Fruit fly (Drosophila melanogaster) whole organism, embryonic: ENCODE data around the gene PH4alphaNE3.
A peak's percentile ranks its signal among the peaks of the same experiment; 100 is the strongest.

Source experiments
- Blimp-1 ChIP-seq: fragments of 200-800 bp; sonication (Bioruptor generic); optimal IDR thresholded peaks from 3 replicates; lab custom pipeline; 2018; ENCODE audit warnings: missing biosample characterization, missing genetic modification characterization, mild to moderate bottlenecking, moderate library complexity, missing genetic modification reagents
- CG10274 ChIP-seq: fragments of 200-800 bp; sonication (Bioruptor generic); optimal IDR thresholded peaks from 3 replicates; lab custom pipeline; 2017; ENCODE audit warnings: missing biosample characterization, mild to moderate bottlenecking, missing genetic modification characterization
- CG11085 ChIP-seq: fragments of 200-800 bp; sonication (Bioruptor generic); IDR thresholded peaks from 2 replicates; pipeline ENCODE4 v1.3.6; 2022; ENCODE audit warnings: missing biosample characterization, missing genetic modification characterization
- CG11560 ChIP-seq: fragments of 200-800 bp; sonication (Bioruptor generic); IDR thresholded peaks from 3 replicates; pipeline ENCODE4 v1.3.6; 2022; ENCODE audit warnings: missing biosample characterization, missing genetic modification characterization
- CG12104 ChIP-seq: fragments of 200-800 bp; sonication (Bioruptor generic); optimal IDR thresholded peaks from 3 replicates; lab custom pipeline; 2016; ENCODE audit warnings: missing biosample characterization, missing genetic modification characterization
- CG1529 ChIP-seq: fragments of 200-800 bp; sonication (Bioruptor generic); optimal IDR thresholded peaks from 3 replicates; lab custom pipeline; 2018; ENCODE audit warnings: missing biosample characterization, missing genetic modification characterization
- CG15601 ChIP-seq: fragments of 200-800 bp; sonication (Bioruptor generic); optimal IDR thresholded peaks from 3 replicates; lab custom pipeline; 2019; ENCODE audit warnings: missing biosample characterization, mild to moderate bottlenecking, missing genetic modification characterization, moderate library complexity
- CG16863 ChIP-seq: fragments of 200-800 bp; sonication (Bioruptor generic); optimal IDR thresholded peaks from 3 replicates; lab custom pipeline; 2016; ENCODE audit warnings: missing biosample characterization, missing genetic modification characterization
- CG4617 ChIP-seq: fragments of 200-800 bp; sonication (Bioruptor generic); optimal IDR thresholded peaks from 3 replicates; lab custom pipeline; 2016; ENCODE audit warnings: missing biosample characterization, missing genetic modification characterization, borderline replicate concordance
- CG4820 ChIP-seq: fragments of 200-800 bp; sonication (Bioruptor generic); optimal IDR thresholded peaks from 3 replicates; lab custom pipeline; 2016; ENCODE audit warnings: missing biosample characterization, missing genetic modification characterization
- CG6765 ChIP-seq: fragments of 200-800 bp; sonication (Bioruptor generic); optimal IDR thresholded peaks from 3 replicates; lab custom pipeline; 2017; ENCODE audit warnings: missing biosample characterization, mild to moderate bottlenecking, missing genetic modification characterization
- CG7556 ChIP-seq: fragments of 200-800 bp; sonication (Bioruptor generic); optimal IDR thresholded peaks from 2 replicates; lab custom pipeline; 2017; ENCODE audit warnings: missing biosample characterization, mild to moderate bottlenecking, missing genetic modification characterization
- CG8359 ChIP-seq: fragments of 200-800 bp; sonication (Bioruptor generic); optimal IDR thresholded peaks from 2 replicates; lab custom pipeline; 2017; ENCODE audit warnings: missing biosample characterization, mild to moderate bottlenecking, missing genetic modification characterization, borderline replicate concordance
- CG9932 ChIP-seq: fragments of 200-800 bp; sonication (Bioruptor generic); IDR thresholded peaks from 2 replicates; pipeline ENCODE4 v1.3.6; 2022; ENCODE audit warnings: missing biosample characterization, missing genetic modification characterization
- D ChIP-seq, 2 experiments: fragments of 200-800 bp in 1 of 2; fragments of >200 bp in 1 of 2; sonication (Bioruptor generic) in 1 of 2; optimal IDR thresholded peaks; 2 replicates in 1 of 2; 3 replicates in 1 of 2; lab custom pipeline; 2017; ENCODE audit warnings: mild to moderate bottlenecking in 1 of 2, missing biosample characterization in 1 of 2, missing genetic modification characterization in 1 of 2, missing genetic modification reagents in 1 of 2
- Drgx ChIP-seq: fragments of 200-800 bp; sonication (Bioruptor generic); IDR thresholded peaks from 2 replicates; pipeline ENCODE4 v1.3.6; 2022; ENCODE audit warnings: missing biosample characterization, missing genetic modification characterization
- GATAe ChIP-seq: fragments of 200-800 bp; sonication (Bioruptor generic); conservative IDR thresholded peaks from 2 replicates; pipeline ENCODE4 v1.3.6; 2022; ENCODE audit warnings: missing biosample characterization, missing genetic modification characterization
- HLH4C ChIP-seq: fragments of 200-800 bp; sonication (Bioruptor generic); IDR thresholded peaks from 3 replicates; pipeline ENCODE4 v1.3.6; 2022; ENCODE audit warnings: missing biosample characterization, missing genetic modification characterization; ENCODE audit not compliant: partially characterized antibody
- Hr51 ChIP-seq, 2 experiments: fragments of 200-800 bp; sonication (Bioruptor generic); optimal IDR thresholded peaks; 2 replicates in 1 of 2; 3 replicates in 1 of 2; lab custom pipeline; 2016 to 2018; ENCODE audit warnings: missing biosample characterization in 2 of 2, missing genetic modification characterization in 2 of 2, mild to moderate bottlenecking in 1 of 2, moderate library complexity in 1 of 2
- Hsf ChIP-seq: fragments of 200-800 bp; sonication (Bioruptor generic); optimal IDR thresholded peaks from 3 replicates; lab custom pipeline; 2016; ENCODE audit warnings: missing biosample characterization, missing genetic modification characterization
- Lpt ChIP-seq: fragments of >200 bp; optimal IDR thresholded peaks from 2 replicates; lab custom pipeline; 2018; ENCODE audit warnings: missing biosample characterization, missing genetic modification characterization
- Nf-YC ChIP-seq: fragments of 200-800 bp; optimal IDR thresholded peaks from 3 replicates; lab custom pipeline; 2019; ENCODE audit warnings: missing biosample characterization, mild to moderate bottlenecking, missing genetic modification characterization, moderate library complexity
- Scr ChIP-seq: fragments of 200-800 bp; sonication (Bioruptor generic); IDR thresholded peaks from 2 replicates; pipeline ENCODE4 v1.3.6; 2022; ENCODE audit warnings: missing biosample characterization, missing genetic modification characterization; ENCODE audit not compliant: partially characterized antibody
- Sin3A ChIP-seq: fragments of >200 bp; optimal IDR thresholded peaks from 2 replicates; lab custom pipeline; 2018
- Six4 ChIP-seq: fragments of 200-800 bp; sonication (Bioruptor generic); optimal IDR thresholded peaks from 2 replicates; lab custom pipeline; 2016; ENCODE audit warnings: missing biosample characterization, missing genetic modification characterization
- Spps ChIP-seq: fragments of 200-800 bp; sonication (Bioruptor generic); optimal IDR thresholded peaks from 2 replicates; lab custom pipeline; 2018; ENCODE audit warnings: missing biosample characterization, mild to moderate bottlenecking, missing genetic modification characterization
- Stat92E ChIP-seq, 3 experiments: fragments of >200 bp in 2 of 3; fragments of 200-800 bp in 1 of 3; sonication (Bioruptor generic) in 1 of 3; optimal IDR thresholded peaks; 2 replicates each; lab custom pipeline; 2017 to 2019; ENCODE audit warnings: missing biosample characterization in 3 of 3, missing genetic modification characterization in 3 of 3, mild to moderate bottlenecking in 1 of 3, moderate library complexity in 1 of 3
- Vsx1 ChIP-seq: fragments of 200-800 bp; sonication (Bioruptor generic); optimal IDR thresholded peaks from 2 replicates; lab custom pipeline; 2017; ENCODE audit warnings: missing biosample characterization, mild to moderate bottlenecking, missing genetic modification characterization, missing genetic modification reagents
- Xbp1 ChIP-seq: fragments of 200-800 bp; sonication (Bioruptor generic); optimal IDR thresholded peaks from 3 replicates; lab custom pipeline; 2016; ENCODE audit warnings: missing biosample characterization, mild to moderate bottlenecking, missing genetic modification characterization
- amos ChIP-seq: fragments of 200-800 bp; sonication (Bioruptor generic); IDR thresholded peaks from 2 replicates; pipeline ENCODE4 v1.3.6; 2022; ENCODE audit warnings: missing biosample characterization, missing genetic modification characterization; ENCODE audit not compliant: partially characterized antibody
- ap ChIP-seq: fragments of 200-800 bp; sonication (Bioruptor generic); IDR thresholded peaks from 2 replicates; pipeline ENCODE4 v1.3.6; 2022; ENCODE audit warnings: missing biosample characterization, missing genetic modification characterization
- bsh ChIP-seq, 2 experiments: fragments of 200-800 bp; sonication (Bioruptor generic); optimal IDR thresholded peaks; 2 replicates each; lab custom pipeline; 2017 to 2018; ENCODE audit warnings: mild to moderate bottlenecking in 2 of 2, missing biosample characterization in 2 of 2, missing genetic modification characterization in 2 of 2, moderate library complexity in 1 of 2
- chm ChIP-seq: fragments of 200-800 bp; sonication (Bioruptor generic); IDR thresholded peaks from 2 replicates; pipeline ENCODE4 v1.3.6; 2022; ENCODE audit warnings: missing biosample characterization, missing genetic modification characterization
- ci ChIP-seq: fragments of 200-800 bp; sonication (Bioruptor generic); IDR thresholded peaks from 3 replicates; pipeline ENCODE4 v1.3.6; 2022; ENCODE audit warnings: missing biosample characterization, missing genetic modification characterization
- crc ChIP-seq: fragments of 200-800 bp; sonication (Bioruptor generic); optimal IDR thresholded peaks from 2 replicates; lab custom pipeline; 2016; ENCODE audit warnings: missing biosample characterization, missing genetic modification characterization
- crol ChIP-seq: fragments of 200-800 bp; sonication (Bioruptor generic); IDR thresholded peaks from 2 replicates; pipeline ENCODE4 v1.3.6; 2022; ENCODE audit warnings: missing biosample characterization, missing genetic modification characterization
- dmrt11E ChIP-seq: fragments of 200-800 bp; sonication (Bioruptor generic); optimal IDR thresholded peaks from 3 replicates; lab custom pipeline; 2018; ENCODE audit warnings: missing biosample characterization, mild to moderate bottlenecking, missing genetic modification characterization, moderate library complexity
- fd102C ChIP-seq: fragments of 200-800 bp; sonication (Bioruptor generic); optimal IDR thresholded peaks from 2 replicates; lab custom pipeline; 2018; ENCODE audit warnings: missing biosample characterization, mild to moderate bottlenecking, missing genetic modification characterization, moderate library complexity
- gcm ChIP-seq: fragments of 200-800 bp; sonication (Bioruptor generic); optimal IDR thresholded peaks from 2 replicates; lab custom pipeline; 2019; ENCODE audit warnings: missing biosample characterization, mild to moderate bottlenecking, missing genetic modification characterization, moderate library complexity
- jigr1 ChIP-seq: fragments of 200-800 bp; sonication (Bioruptor generic); IDR thresholded peaks from 3 replicates; pipeline ENCODE4 v1.3.6; 2022; ENCODE audit warnings: missing biosample characterization, missing genetic modification characterization
- knrl ChIP-seq: fragments of 200-800 bp; sonication (Bioruptor generic); IDR thresholded peaks from 3 replicates; pipeline ENCODE4 v1.3.6; 2022; ENCODE audit warnings: missing biosample characterization, missing genetic modification characterization; ENCODE audit not compliant: partially characterized antibody
- luna ChIP-seq: fragments of 200-800 bp; sonication (Bioruptor generic); optimal IDR thresholded peaks from 2 replicates; lab custom pipeline; 2016; ENCODE audit warnings: missing biosample characterization, missing genetic modification characterization
- nerfin-1 ChIP-seq: fragments of 200-800 bp; sonication (Bioruptor generic); optimal IDR thresholded peaks from 3 replicates; lab custom pipeline; 2019; ENCODE audit warnings: missing biosample characterization, mild to moderate bottlenecking, missing genetic modification characterization, moderate library complexity
- run ChIP-seq: fragments of 200-800 bp; sonication (Bioruptor generic); optimal IDR thresholded peaks from 3 replicates; lab custom pipeline; 2018; ENCODE audit warnings: missing biosample characterization, mild to moderate bottlenecking, missing genetic modification characterization
- seq ChIP-seq: fragments of 200-800 bp; sonication (Bioruptor generic); IDR thresholded peaks from 2 replicates; pipeline ENCODE4 v1.3.6; 2022; ENCODE audit warnings: missing biosample characterization, missing genetic modification characterization
- shn ChIP-seq: fragments of 200-800 bp; sonication (Bioruptor generic); optimal IDR thresholded peaks from 3 replicates; lab custom pipeline; 2016; ENCODE audit warnings: missing biosample characterization, missing genetic modification characterization
- tap ChIP-seq: fragments of 200-800 bp; optimal IDR thresholded peaks from 3 replicates; lab custom pipeline; 2019; ENCODE audit warnings: missing biosample characterization, mild to moderate bottlenecking, missing genetic modification characterization, moderate library complexity
- tin ChIP-seq: fragments of 200-800 bp; sonication (Bioruptor generic); optimal IDR thresholded peaks from 3 replicates; lab custom pipeline; 2016; ENCODE audit warnings: missing biosample characterization, missing genetic modification characterization

Gene PH4alphaNE3

dm6 chr3R:30601440-30602256 is 2.3 kb upstream of the PH4alphaNE3 start, which contains the start of the genes CG2246 and CG31021 (continued):
- TF ChIP-seq CG7556 (peak; percentile 31), crc (no peak), Hr51 (GFP tag; optimal IDR thresholded peaks at IDR 0.05; lab: Kevin White, UChicago) (peak; percentile 10 to 63), Stat92E (GFP tag; optimal IDR thresholded peaks at IDR 0.05; lab: Kevin White, UChicago) (peak in 1 of 3 experiments; percentile 94), Scr (peak; percentile 81), CG9932 (peak; percentile 86), fd102C (GFP tag; lab: Kevin White, UChicago) (no peak), CG11560 (peak; percentile 80; the same call in 1 of the 3 replicates), nerfin-1 (tag; lab: Kevin White, UChicago) (peak; percentile 39), CG10274 (GFP tag; lab: Kevin White, UChicago) (no peak), Nf-YC (tag; lab: Kevin White, UChicago) (peak; percentile 35), Six4 (GFP tag; lab: Kevin White, UChicago) (peak; percentile 21), CG16863 (peak; percentile 63), Blimp-1 (GFP tag; lab: Kevin White, UChicago) (peak; percentile 36), HLH4C (GFP tag; lab: Robert Waterston, UW) (peak; percentile 71), Lpt (GFP tag; lab: Kevin White, UChicago) (no peak), tin (peak; percentile 58), CG1529 (GFP tag; lab: Kevin White, UChicago) (no peak), chm (GFP tag; lab: Robert Waterston, UW) (no peak), Vsx1 (GFP tag; lab: Kevin White, UChicago) (no peak), knrl (GFP tag; lab: Robert Waterston, UW) (peak; percentile 85), bsh (GFP tag; optimal IDR thresholded peaks at IDR 0.05; lab: Kevin White, UChicago) (peak in 1 of 2 experiments; percentile 4), ci (peak; percentile 67; the same call in 2 of the 3 replicates), CG12104 (peak; percentile 16), Xbp1 (peak; percentile 67), tap (tag; lab: Kevin White, UChicago) (no peak), ap (GFP tag; lab: Robert Waterston, UW) (no peak), luna (peak; percentile 4), gcm (GFP tag; lab: Kevin White, UChicago) (no peak), Spps (tag; lab: Kevin White, UChicago) (no peak), amos (GFP tag; lab: Robert Waterston, UW) (peak; percentile 92), seq (no peak), CG4617 (peak; percentile 54), CG11085 (GFP tag; lab: Robert Waterston, UW) (peak; percentile 66), run (tag; lab: Kevin White, UChicago) (no peak), D (optimal IDR thresholded peaks at IDR 0.05; lab: Kevin White, UChicago) (no peak), D (GFP tag; optimal IDR thresholded peaks at IDR 0.05; lab: Kevin White, UChicago) (no peak), Sin3A (lab: Kevin White, UChicago) (peak; percentile 80), CG6765 (GFP tag; lab: Kevin White, UChicago) (no peak), crol (no peak), CG4820 (GFP tag; lab: Kevin White, UChicago) (peak; percentile 47), shn (GFP tag; lab: Kevin White, UChicago) (peak; percentile 66), CG15601 (tag; lab: Kevin White, UChicago) (peak; percentile 31), Hsf (GFP tag; lab: Kevin White, UChicago) (peak; percentile 18), jigr1 (GFP tag; lab: Robert Waterston, UW) (no peak), GATAe (GFP tag; lab: Robert Waterston, UW) (no peak), dmrt11E (peak; percentile 44), Drgx (GFP tag; lab: Robert Waterston, UW) (peak; percentile 32), CG8359 (GFP tag; lab: Kevin White, UChicago) (no peak)
